Comparison of ENCODE assay signal across 4 fruit fly cellular contexts in the genomic region with DNA sequence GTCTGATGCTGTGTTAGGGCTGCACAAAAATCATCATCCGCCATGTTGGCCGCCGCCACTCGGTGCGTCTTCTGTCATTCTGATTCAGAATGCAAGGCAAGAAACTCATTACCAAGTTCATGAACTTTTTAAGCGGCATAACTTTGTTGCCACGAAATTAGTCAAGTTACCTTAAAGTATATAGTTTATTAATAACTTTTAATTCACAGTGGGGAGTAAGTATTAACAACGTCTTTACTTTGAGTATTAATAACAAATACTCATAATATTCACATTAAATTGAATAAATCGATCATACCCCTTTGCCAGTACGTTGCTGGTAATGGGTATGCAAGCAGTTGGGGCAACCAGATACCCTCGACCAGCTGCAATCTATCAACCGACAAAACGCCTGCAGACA.
A peak's percentile ranks its signal among the peaks of the same experiment; 100 is the strongest.
TF ChIP-seq lines count a peak whose summit lies in the region.

No protein-coding gene starts in this region.

- no peak for TF ChIP-seq CTCF in whole organism, embryonic (GFP tag; optimal IDR thresholded peaks at IDR 0.05; lab: Kevin White, UChicago)

TF ChIP-seq in whole organism, 6 proteins besides CTCF, POLR2A, EP300 and RAD21:
- TF ChIP-seq pan (optimal IDR thresholded peaks at IDR 0.05; lab: Kevin White, UChicago), result peak; percentile 6
- TF ChIP-seq psq (optimal IDR thresholded peaks at IDR 0.05; lab: Kevin White, UChicago), result no peak
- no peak for TF ChIP-seq Dll (optimal IDR thresholded peaks at IDR 0.05; lab: Kevin White, UChicago)
- TF ChIP-seq usp (GFP tag; optimal IDR thresholded peaks at IDR 0.05; lab: Kevin White, UChicago), result no peak
- no peak for TF ChIP-seq CG8478 (optimal IDR thresholded peaks at IDR 0.05; lab: Kevin White, UChicago)
TF ChIP-seq in whole organism: peak in this region for 1.

TF ChIP-seq in whole organism, embryonic, 481 proteins besides CTCF, POLR2A, EP300 and RAD21:
- TF ChIP-seq Med (GFP tag; lab: Kevin White, UChicago) (peak; percentile 22), CG14014 (GFP tag; IDR thresholded peaks at IDR 0.05; lab: Robert Waterston, UW) (no peak), CoRest (tag; optimal IDR thresholded peaks at IDR 0.05; lab: Kevin White, UChicago) (no peak), H2.0 (GFP tag; IDR thresholded peaks at IDR 0.05; lab: Robert Waterston, UW) (no peak), ATbp (GFP tag; optimal IDR thresholded peaks at IDR 0.05; lab: Kevin White, UChicago) (no peak)

TF ChIP-seq in whole organism, prepupa, 60 proteins besides CTCF, POLR2A, EP300 and RAD21:
- peak; percentile 19 for TF ChIP-seq Sox14 (GFP tag; optimal IDR thresholded peaks at IDR 0.05; lab: Kevin White, UChicago)
- TF ChIP-seq Smox (GFP tag; optimal IDR thresholded peaks at IDR 0.05; lab: Kevin White, UChicago), result peak; percentile 46
- TF ChIP-seq Met (GFP tag; optimal IDR thresholded peaks at IDR 0.05; lab: Kevin White, UChicago), result peak; percentile 40
- TF ChIP-seq CG31627 (GFP tag; optimal IDR thresholded peaks at IDR 0.05; lab: Kevin White, UChicago), result peak; percentile 7
- TF ChIP-seq Ets21C (GFP tag; optimal IDR thresholded peaks at IDR 0.05; lab: Kevin White, UChicago), result no peak
- peak; percentile 1 for TF ChIP-seq vri (GFP tag; optimal IDR thresholded peaks at IDR 0.05; lab: Kevin White, UChicago)
- TF ChIP-seq achi (GFP tag; optimal IDR thresholded peaks at IDR 0.05; lab: Kevin White, UChicago), result peak; percentile 16
- peak; percentile 41 for TF ChIP-seq Sox102F (GFP tag; optimal IDR thresholded peaks at IDR 0.05; lab: Kevin White, UChicago)
- no peak for TF ChIP-seq CG6792 (GFP tag; optimal IDR thresholded peaks at IDR 0.05; lab: Kevin White, UChicago)
- TF ChIP-seq Eip78C (GFP tag; lab: Kevin White, UChicago), result peak; percentile 79
- peak; percentile 37 for TF ChIP-seq topi (GFP tag; optimal IDR thresholded peaks at IDR 0.05; lab: Kevin White, UChicago)
- TF ChIP-seq CG32006 (GFP tag; optimal IDR thresholded peaks at IDR 0.05; lab: Kevin White, UChicago), result peak; percentile 21
- TF ChIP-seq Hr39 (GFP tag; optimal IDR thresholded peaks at IDR 0.05; lab: Kevin White, UChicago), result peak; percentile 9
- no peak for TF ChIP-seq Eip75B (GFP tag; optimal IDR thresholded peaks at IDR 0.05; lab: Kevin White, UChicago)
- TF ChIP-seq lz (GFP tag; optimal IDR thresholded peaks at IDR 0.05; lab: Kevin White, UChicago), result peak; percentile 33
- TF ChIP-seq CG6808 (GFP tag; optimal IDR thresholded peaks at IDR 0.05; lab: Kevin White, UChicago), result no peak
- TF ChIP-seq pdm3 (GFP tag; optimal IDR thresholded peaks at IDR 0.05; lab: Kevin White, UChicago), result peak; percentile 17
- TF ChIP-seq esn (GFP tag; optimal IDR thresholded peaks at IDR 0.05; lab: Kevin White, UChicago), result peak; percentile 54

TF ChIP-seq in whole organism, wandering third instar larva, 38 proteins besides CTCF, POLR2A, EP300 and RAD21:
- TF ChIP-seq sage (GFP tag; optimal IDR thresholded peaks at IDR 0.05; lab: Kevin White, UChicago) (no peak), Hnf4 (GFP tag; optimal IDR thresholded peaks at IDR 0.05; lab: Kevin White, UChicago) (no peak), rgr (GFP tag; optimal IDR thresholded peaks at IDR 0.05; lab: Kevin White, UChicago) (peak; percentile 9), Myc (optimal IDR thresholded peaks at IDR 0.05; lab: Kevin White, UChicago) (no peak), lola (GFP tag; optimal IDR thresholded peaks at IDR 0.05; lab: Kevin White, UChicago) (no peak), sv (GFP tag; optimal IDR thresholded peaks at IDR 0.05; lab: Kevin White, UChicago) (no peak), Abd-B (GFP tag; optimal IDR thresholded peaks at IDR 0.05; lab: Kevin White, UChicago) (no peak), N (GFP tag; optimal IDR thresholded peaks at IDR 0.05; lab: Kevin White, UChicago) (no peak), jim (GFP tag; optimal IDR thresholded peaks at IDR 0.05; lab: Kevin White, UChicago) (no peak), GATAd (GFP tag; optimal IDR thresholded peaks at IDR 0.05; lab: Kevin White, UChicago) (no peak), Hr83 (GFP tag; optimal IDR thresholded peaks at IDR 0.05; lab: Kevin White, UChicago; ENCODE audit: poor library complexity, severe bottlenecking) (no peak), Mio (GFP tag; optimal IDR thresholded peaks at IDR 0.05; lab: Kevin White, UChicago) (no peak), h (GFP tag; optimal IDR thresholded peaks at IDR 0.05; lab: Kevin White, UChicago) (peak; percentile 21), psq (GFP tag; optimal IDR thresholded peaks at IDR 0.05; lab: Kevin White, UChicago) (peak; percentile 4), br (GFP tag; optimal IDR thresholded peaks at IDR 0.05; lab: Kevin White, UChicago) (peak; percentile 8), Dif (GFP tag; optimal IDR thresholded peaks at IDR 0.05; lab: Kevin White, UChicago; ENCODE audit: partially characterized antibody) (no peak), dsf (GFP tag; optimal IDR thresholded peaks at IDR 0.05; lab: Kevin White, UChicago; ENCODE audit: borderline replicate concordance) (no peak), Jra (GFP tag; optimal IDR thresholded peaks at IDR 0.05; lab: Kevin White, UChicago) (no peak), HLH106 (tag; optimal IDR thresholded peaks at IDR 0.05; lab: Kevin White, UChicago) (peak; percentile 37), Sp1 (GFP tag; optimal IDR thresholded peaks at IDR 0.05; lab: Kevin White, UChicago) (peak; percentile 23), pan (optimal IDR thresholded peaks at IDR 0.05; lab: Kevin White, UChicago) (no peak), foxo (GFP tag; optimal IDR thresholded peaks at IDR 0.05; lab: Kevin White, UChicago) (peak in 1 of 2 experiments; percentile 37), dl (GFP tag; optimal IDR thresholded peaks at IDR 0.05; lab: Kevin White, UChicago; ENCODE audit: insufficient read depth in 1 of 2, partially characterized antibody in 2 of 2) (no peak), usp (GFP tag; optimal IDR thresholded peaks at IDR 0.05; lab: Kevin White, UChicago) (no peak), tai (GFP tag; optimal IDR thresholded peaks at IDR 0.05; lab: Kevin White, UChicago) (no peak), CG9705 (GFP tag; optimal IDR thresholded peaks at IDR 0.05; lab: Kevin White, UChicago) (no peak), OdsH (GFP tag; optimal IDR thresholded peaks at IDR 0.05; lab: Kevin White, UChicago) (no peak), Hr78 (GFP tag; optimal IDR thresholded peaks at IDR 0.05; lab: Kevin White, UChicago) (no peak), Dfd (GFP tag; optimal IDR thresholded peaks at IDR 0.05; lab: Kevin White, UChicago) (no peak), woc (GFP tag; optimal IDR thresholded peaks at IDR 0.05; lab: Kevin White, UChicago) (peak; percentile 51), CrebA (GFP tag; optimal IDR thresholded peaks at IDR 0.05; lab: Kevin White, UChicago; ENCODE audit: borderline replicate concordance) (no peak), CG32264 (GFP tag; optimal IDR thresholded peaks at IDR 0.05; lab: Kevin White, UChicago) (no peak), dmrt93B (GFP tag; optimal IDR thresholded peaks at IDR 0.05; lab: Kevin White, UChicago) (peak; percentile 11), Rel (GFP tag; optimal IDR thresholded peaks at IDR 0.05; lab: Kevin White, UChicago) (no peak), Rel (tag; optimal IDR thresholded peaks at IDR 0.05; lab: Kevin White, UChicago) (no peak), ey (GFP tag; optimal IDR thresholded peaks at IDR 0.05; lab: Kevin White, UChicago) (peak; percentile 24), brk (GFP tag; optimal IDR thresholded peaks at IDR 0.05; lab: Kevin White, UChicago) (no peak), fru (GFP tag; optimal IDR thresholded peaks at IDR 0.05; lab: Kevin White, UChicago) (peak; percentile 37), Vsx2 (GFP tag; optimal IDR thresholded peaks at IDR 0.05; lab: Kevin White, UChicago; ENCODE audit: partially characterized antibody) (no peak)
